Worm (Caenorhabditis elegans) whole organism, L2 larva: Measurements from ENCODE around the gene cdh-1.
A peak's percentile ranks its signal among the peaks of the same experiment; 100 is the strongest.

Experiments
- ama-1 ChIP-seq: fragments of 150-350 bp; optimal IDR thresholded peaks from 2 replicates; lab custom pipeline; 2018; ENCODE audit warnings: inconsistent platforms
- fos-1 ChIP-seq: fragments of 150-350 bp; optimal IDR thresholded peaks from 2 replicates; lab custom pipeline; 2014; ENCODE audit warnings: missing biosample characterization, missing genetic modification characterization
- lin-13 ChIP-seq: fragments of 150-350 bp; optimal IDR thresholded peaks from 2 replicates; lab custom pipeline; 2014; ENCODE audit warnings: missing biosample characterization, missing genetic modification reagents, missing genetic modification characterization
- lsy-2 ChIP-seq, 2 experiments: fragments of 150-350 bp in 1 of 2; sonication (generic microtip) in 1 of 2; optimal IDR thresholded peaks; 2 replicates each; lab custom pipeline; 2014 to 2017; ENCODE audit warnings: missing biosample characterization in 2 of 2, missing genetic modification characterization in 2 of 2
- nhr-237 ChIP-seq: fragments of 150-350 bp; optimal IDR thresholded peaks from 2 replicates; lab custom pipeline; 2014; ENCODE audit warnings: missing biosample characterization, missing genetic modification characterization
- skn-1 ChIP-seq: sonication (generic microtip); optimal IDR thresholded peaks from 2 replicates; lab custom pipeline; 2017; ENCODE audit warnings: missing biosample characterization, missing genetic modification characterization
- snpc-4 ChIP-seq: fragments of 150-350 bp; optimal IDR thresholded peaks from 2 replicates; lab custom pipeline; 2014; ENCODE audit warnings: missing biosample characterization, missing genetic modification characterization
- zag-1 ChIP-seq: fragments of 150-350 bp; optimal IDR thresholded peaks from 2 replicates; lab custom pipeline; 2014; ENCODE audit warnings: missing biosample characterization, missing genetic modification characterization
- ztf-11 ChIP-seq: sonication (generic microtip); optimal IDR thresholded peaks from 2 replicates; lab custom pipeline; 2017; ENCODE audit warnings: missing biosample characterization, missing genetic modification characterization

ce11 chrIII:2870228-2870627 is 40.5 kb upstream of the cdh-1 start:
- TF ChIP-seq ztf-11 (tag; lab: Kevin White, UChicago) (no peak), skn-1 (tag; lab: Kevin White, UChicago) (no peak), lin-13 (GFP tag; lab: Kevin White, UChicago) (no peak), ama-1 (no peak), nhr-237 (tag; lab: Kevin White, UChicago) (no peak), zag-1 (tag; lab: Kevin White, UChicago) (no peak), fos-1 (tag; lab: Kevin White, UChicago) (peak; percentile 77), snpc-4 (tag; lab: Kevin White, UChicago) (no peak), lsy-2 (tag; optimal IDR thresholded peaks at IDR 0.05; lab: Kevin White, UChicago) (peak in 1 of 2 experiments; percentile 6)
